Worm (Caenorhabditis elegans) whole organism, L4/young adult: ENCODE measurements around the gene aipr-1.

Source experiments
- W03F9.2 ChIP-seq: fragments of 150-350 bp; optimal IDR thresholded peaks from 2 replicates; lab custom pipeline; 2014; ENCODE audit warnings: missing biosample characterization, missing genetic modification characterization
- dao-5 ChIP-seq: sonication (generic microtip); optimal IDR thresholded peaks from 2 replicates; lab custom pipeline; 2016; ENCODE audit warnings: missing genotype, missing genetic modification characterization, moderate library complexity, missing compliant biosample characterization
- him-1 ChIP-seq: sonication (generic microtip); optimal IDR thresholded peaks from 2 replicates; lab custom pipeline; 2016; ENCODE audit warnings: missing genotype, missing genetic modification reagents, missing genetic modification characterization, missing compliant biosample characterization

- no peak for TF ChIP-seq him-1
- TF ChIP-seq W03F9.2 (tag; lab: Kevin White, UChicago) = no peak
- no peak for TF ChIP-seq dao-5 (tag; lab: Kevin White, UChicago)
Observed at ce11 chrII:6621886-6622285, 27.8 kb upstream of the aipr-1 start, which contains the start of gene F54H5.3.
